Worm (Caenorhabditis elegans) whole organism, L3 larva: Measurements from ENCODE around the gene srh-80.
"Not testable (repeated sequence)": the region's sequence is repeated elsewhere in the genome, so short reads cannot be mapped to it uniquely, and the experiment has no call there.

Experiments used
- R02D3.7 ChIP-seq: fragments of 150-350 bp; optimal IDR thresholded peaks from 2 replicates; lab custom pipeline; 2014; ENCODE audit warnings: missing biosample characterization, missing genetic modification characterization
- ZK546.5 ChIP-seq: sonication (generic microtip); optimal IDR thresholded peaks from 2 replicates; lab custom pipeline; 2017; ENCODE audit warnings: missing biosample characterization, missing genetic modification characterization
- ama-1 ChIP-seq: fragments of 150-350 bp; optimal IDR thresholded peaks from 2 replicates; lab custom pipeline; 2018
- ceh-16 ChIP-seq: sonication (generic microtip); optimal IDR thresholded peaks from 2 replicates; lab custom pipeline; 2017; ENCODE audit warnings: missing biosample characterization, missing genetic modification characterization
- ceh-28 ChIP-seq: fragments of 150-350 bp; optimal IDR thresholded peaks from 2 replicates; lab custom pipeline; 2014; ENCODE audit warnings: missing biosample characterization, missing genetic modification reagents, missing genetic modification characterization
- ceh-9 ChIP-seq: sonication (generic microtip); optimal IDR thresholded peaks from 2 replicates; lab custom pipeline; 2018; ENCODE audit warnings: missing biosample characterization, missing genetic modification characterization
- daf-12 ChIP-seq: fragments of 150-350 bp; optimal IDR thresholded peaks from 2 replicates; lab custom pipeline; 2014; ENCODE audit warnings: missing biosample characterization, missing genetic modification reagents, missing genetic modification characterization
- egl-27 ChIP-seq: sonication (generic microtip); optimal IDR thresholded peaks from 4 replicates; lab custom pipeline; 2017; ENCODE audit warnings: missing biosample characterization, missing genetic modification reagents, missing genetic modification characterization
- elt-1 ChIP-seq: fragments of 150-350 bp; optimal IDR thresholded peaks from 2 replicates; lab custom pipeline; 2014; ENCODE audit warnings: missing biosample characterization, missing genetic modification characterization
- elt-2 ChIP-seq: sonication (generic microtip); optimal IDR thresholded peaks from 2 replicates; lab custom pipeline; 2016; ENCODE audit warnings: missing genetic modification reagents, mild to moderate bottlenecking, missing genetic modification characterization, missing compliant biosample characterization
- elt-3 ChIP-seq, 3 experiments: fragments of 150-350 bp in 1 of 3; sonication (generic microtip) in 2 of 3; optimal IDR thresholded peaks; 2 replicates in 2 of 3; 4 replicates in 1 of 3; lab custom pipeline; 2014 to 2017; ENCODE audit warnings: missing biosample characterization in 3 of 3, missing genetic modification characterization in 3 of 3
- eor-1 ChIP-seq, 2 experiments: fragments of 150-350 bp; optimal IDR thresholded peaks; 2 replicates each; lab custom pipeline; 2014 to 2018; ENCODE audit warnings: missing biosample characterization in 2 of 2, missing genetic modification characterization in 2 of 2
- fkh-10 ChIP-seq: sonication (generic microtip); optimal IDR thresholded peaks from 2 replicates; lab custom pipeline; 2017; ENCODE audit warnings: missing biosample characterization, missing genetic modification reagents, missing genetic modification characterization
- fos-1 ChIP-seq: fragments of 150-350 bp; optimal IDR thresholded peaks from 2 replicates; lab custom pipeline; 2014; ENCODE audit warnings: missing biosample characterization, missing genetic modification characterization
- hmg-11 ChIP-seq: sonication (generic microtip); optimal IDR thresholded peaks from 2 replicates; lab custom pipeline; 2016; ENCODE audit warnings: missing genetic modification characterization, missing compliant biosample characterization
- jun-1 ChIP-seq: fragments of 150-350 bp; optimal IDR thresholded peaks from 2 replicates; lab custom pipeline; 2014; ENCODE audit warnings: missing biosample characterization, missing genetic modification reagents, missing genetic modification characterization
- lin-15B ChIP-seq: fragments of 150-350 bp; optimal IDR thresholded peaks from 2 replicates; lab custom pipeline; 2014; ENCODE audit warnings: missing biosample characterization, missing genetic modification characterization
- nfya-1 ChIP-seq: sonication (generic microtip); optimal IDR thresholded peaks from 2 replicates; lab custom pipeline; 2017; ENCODE audit warnings: missing genetic modification characterization, mild to moderate bottlenecking, missing compliant biosample characterization, antibody characterized with exemption, moderate library complexity; ENCODE audit not compliant: insufficient read depth
- nhr-11 ChIP-seq: fragments of 150-350 bp; optimal IDR thresholded peaks from 2 replicates; lab custom pipeline; 2014; ENCODE audit warnings: missing biosample characterization, missing genetic modification characterization
- nhr-23 ChIP-seq: fragments of 150-350 bp; optimal IDR thresholded peaks from 2 replicates; lab custom pipeline; 2014; ENCODE audit warnings: missing biosample characterization, missing genetic modification reagents, missing genetic modification characterization
- nhr-237 ChIP-seq: fragments of 150-350 bp; optimal IDR thresholded peaks from 2 replicates; lab custom pipeline; 2014; ENCODE audit warnings: missing biosample characterization, missing genetic modification characterization
- nhr-28 ChIP-seq: fragments of 150-350 bp; optimal IDR thresholded peaks from 2 replicates; lab custom pipeline; 2014; ENCODE audit warnings: missing biosample characterization, missing genetic modification characterization
- nhr-67 ChIP-seq: fragments of 150-350 bp; optimal IDR thresholded peaks from 2 replicates; lab custom pipeline; 2014; ENCODE audit warnings: missing biosample characterization, missing genetic modification characterization
- nhr-77 ChIP-seq: fragments of 150-350 bp; optimal IDR thresholded peaks from 2 replicates; lab custom pipeline; 2014; ENCODE audit warnings: missing biosample characterization, missing genetic modification characterization
- pqm-1 ChIP-seq: fragments of 150-350 bp; optimal IDR thresholded peaks from 2 replicates; lab custom pipeline; 2017; ENCODE audit warnings: missing biosample characterization, missing genetic modification characterization, inconsistent platforms
- skn-1 ChIP-seq: fragments of 150-350 bp; optimal IDR thresholded peaks from 2 replicates; lab custom pipeline; 2014; ENCODE audit warnings: missing biosample characterization, missing genetic modification characterization
- snpc-4 ChIP-seq: fragments of 150-350 bp; optimal IDR thresholded peaks from 2 replicates; lab custom pipeline; 2014; ENCODE audit warnings: missing biosample characterization, missing genetic modification characterization
- tbx-2 ChIP-seq: sonication (generic microtip); optimal IDR thresholded peaks from 2 replicates; lab custom pipeline; 2016; ENCODE audit warnings: mild to moderate bottlenecking, missing genetic modification characterization, missing compliant biosample characterization
- unc-39 ChIP-seq: sonication (generic microtip); optimal IDR thresholded peaks from 4 replicates; lab custom pipeline; 2017; ENCODE audit warnings: missing biosample characterization, missing genetic modification characterization
- unc-62 ChIP-seq: fragments of 150-350 bp; sonication (generic microtip); optimal IDR thresholded peaks from 4 replicates; lab custom pipeline; 2014; ENCODE audit warnings: missing biosample characterization, missing genetic modification reagents, missing genetic modification characterization
- ztf-11 ChIP-seq: fragments of 150-350 bp; optimal IDR thresholded peaks from 2 replicates; lab custom pipeline; 2014; ENCODE audit warnings: missing biosample characterization, missing genetic modification characterization
- ztf-4 ChIP-seq: fragments of 150-350 bp; optimal IDR thresholded peaks from 2 replicates; lab custom pipeline; 2014; ENCODE audit warnings: missing biosample characterization, missing genetic modification characterization

srh-80 gene

ce11 chrV:206814-207213 is 12.9 kb upstream of the srh-80 start:
- peak; percentile 92 for TF ChIP-seq nfya-1
- no peak for TF ChIP-seq unc-39 (tag; lab: Kevin White, UChicago)
- no peak for TF ChIP-seq egl-27 (tag; lab: Kevin White, UChicago)
- TF ChIP-seq, all 47 proteins: peak for 1

ce11 chrV:211388-212168 is 8.2 kb upstream of the srh-80 start:
- TF ChIP-seq nhr-237 (tag; lab: Kevin White, UChicago), result no peak
- peak; percentile 47 for TF ChIP-seq elt-2 (tag; lab: Kevin White, UChicago)
- TF ChIP-seq pqm-1 (tag; lab: Kevin White, UChicago), result peak; percentile 31

ce11 chrV:212687-213086 is 7.0 kb upstream of the srh-80 start, which contains the start of gene DC2.5:
Gene DC2.5 (minus strand): TSS chrV:212787.
- TF ChIP-seq unc-39, nhr-237, pqm-1 (tag; lab: Kevin White, UChicago): not testable (repeated sequence)
- TF ChIP-seq, all 47 proteins: peak for 0; not testable (repeated sequence) for 47

DNA sequence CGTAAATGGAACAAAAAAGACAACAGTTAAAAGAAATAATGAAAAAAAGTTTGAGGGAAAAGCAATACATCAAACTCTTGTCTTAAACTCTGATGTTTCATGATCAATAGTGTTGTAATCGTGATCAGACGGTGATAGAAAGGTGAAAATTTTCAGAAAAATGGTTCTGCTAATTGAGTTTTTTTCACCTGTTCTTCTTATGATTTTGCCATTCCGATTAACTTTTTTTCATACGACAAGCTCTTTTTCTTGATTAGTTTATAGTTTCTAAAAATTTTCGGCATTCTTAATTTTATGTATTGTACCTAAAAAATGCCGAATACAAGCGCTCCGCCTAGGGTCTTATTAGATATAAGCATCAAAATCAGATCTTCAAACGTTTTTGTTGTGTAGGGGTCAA is 4.0 kb upstream of the srh-80 start:
- TF ChIP-seq ama-1 (lab: Kevin White, UChicago), result no peak
- no peak for TF ChIP-seq ztf-4 (tag; lab: Kevin White, UChicago)
- no peak for TF ChIP-seq jun-1 (tag; lab: Kevin White, UChicago)
- no peak for TF ChIP-seq daf-12
- TF ChIP-seq egl-27 (tag; lab: Kevin White, UChicago), result no peak
- TF ChIP-seq ceh-9 (tag; lab: Kevin White, UChicago), result no peak
- no peak for TF ChIP-seq nhr-11 (tag; lab: Kevin White, UChicago)
- no peak for TF ChIP-seq unc-39 (tag; lab: Kevin White, UChicago)
- TF ChIP-seq elt-2 (tag; lab: Kevin White, UChicago), result no peak
- no peak for TF ChIP-seq ceh-28 (tag; lab: Kevin White, UChicago)
- no peak for TF ChIP-seq snpc-4 (tag; lab: Kevin White, UChicago)
- no peak for TF ChIP-seq hmg-11
- TF ChIP-seq skn-1 (tag; lab: Kevin White, UChicago), result no peak
- no peak for TF ChIP-seq nhr-77 (tag; lab: Kevin White, UChicago)
- TF ChIP-seq elt-3 (tag; optimal IDR thresholded peaks at IDR 0.05; lab: Kevin White, UChicago), result no peak
- no peak for TF ChIP-seq fos-1 (tag; lab: Kevin White, UChicago)
- no peak for TF ChIP-seq unc-62 (GFP tag; lab: Kevin White, UChicago)
- TF ChIP-seq nhr-67 (tag; lab: Kevin White, UChicago), result no peak

- no peak for TF ChIP-seq unc-39 (tag; lab: Kevin White, UChicago)
- TF ChIP-seq nhr-28 (tag; lab: Kevin White, UChicago), result no peak
- TF ChIP-seq nfya-1, result no peak
- TF ChIP-seq snpc-4 (tag; lab: Kevin White, UChicago), result no peak
- TF ChIP-seq ztf-11 (tag; lab: Kevin White, UChicago), result no peak
- TF ChIP-seq R02D3.7 (tag; lab: Kevin White, UChicago), result no peak
- TF ChIP-seq ceh-16 (tag; lab: Kevin White, UChicago), result no peak
- TF ChIP-seq egl-27 (tag; lab: Kevin White, UChicago), result no peak
- no peak for TF ChIP-seq ZK546.5 (tag; lab: Kevin White, UChicago)
- TF ChIP-seq elt-1 (tag; lab: Kevin White, UChicago), result no peak
- TF ChIP-seq tbx-2 (tag; lab: Kevin White, UChicago), result no peak
- TF ChIP-seq ama-1 (lab: Kevin White, UChicago), result no peak
- no peak for TF ChIP-seq lin-15B (tag; lab: Kevin White, UChicago)
- no peak for TF ChIP-seq fos-1 (tag; lab: Kevin White, UChicago)
- no peak for TF ChIP-seq unc-62 (GFP tag; lab: Kevin White, UChicago)
- no peak for TF ChIP-seq nhr-23 (tag; lab: Kevin White, UChicago)
- TF ChIP-seq eor-1 (tag; optimal IDR thresholded peaks at IDR 0.05; lab: Kevin White, UChicago), result no peak
- no peak for TF ChIP-seq fkh-10
- TF ChIP-seq elt-3 (tag; optimal IDR thresholded peaks at IDR 0.05; lab: Kevin White, UChicago), result no peak
- no peak for TF ChIP-seq nhr-11 (tag; lab: Kevin White, UChicago)
Observed at ce11 chrV:216847-217246, 2.9 kb upstream of the srh-80 start, which contains the start of gene srh-78. Gene srh-78 (plus strand): TSS chrV:217147.
